Worm (Caenorhabditis elegans): ENCODE results near the gene cls-1.

DNA sequence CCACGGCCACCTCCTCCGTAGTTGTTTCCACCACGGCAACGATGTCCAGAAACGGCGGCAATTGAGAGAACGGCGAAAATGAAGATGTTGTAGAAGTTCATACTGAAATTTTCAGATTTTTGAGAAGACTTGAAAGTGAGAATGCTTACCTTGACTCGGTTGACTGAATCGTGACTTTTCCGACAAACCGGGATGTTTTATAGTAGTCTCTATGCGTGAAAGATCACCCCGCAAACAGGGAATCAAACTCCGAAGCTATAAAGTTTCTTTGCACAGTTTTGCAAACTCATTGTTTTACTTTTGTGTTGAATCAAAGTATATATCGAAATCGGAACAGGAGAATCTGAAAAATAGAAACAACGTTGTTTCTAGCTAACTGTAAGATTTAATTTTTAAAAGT lies 45.7 kb upstream of the cls-1 start, which contains the start of gene fipr-20:
- TF ChIP-seq him-1 (tag; optimal IDR thresholded peaks at IDR 0.05): no peak
- TF ChIP-seq W03F9.2 (tag; optimal IDR thresholded peaks at IDR 0.05): no peak

Measured in whole organism, L4/young adult.